Fruit fly (Drosophila melanogaster) whole organism, embryonic: ENCODE data around the gene MESR3.
A peak's percentile ranks its signal among the peaks of the same experiment; 100 is the strongest.

Source experiments
- Ada2b ChIP-seq: fragments of 200-800 bp; sonication (Bioruptor generic); IDR thresholded peaks from 2 replicates; pipeline ENCODE4 v1.3.6; 2022; ENCODE audit warnings: missing biosample characterization, missing genetic modification characterization
- Atf3 ChIP-seq: fragments of 200-800 bp; sonication (Bioruptor generic); optimal IDR thresholded peaks from 3 replicates; lab custom pipeline; 2016; ENCODE audit warnings: missing biosample characterization, missing genetic modification characterization
- C15 ChIP-seq: fragments of 200-800 bp; sonication (Bioruptor generic); IDR thresholded peaks from 3 replicates; pipeline ENCODE4 v1.3.6; 2022; ENCODE audit warnings: missing biosample characterization, missing genetic modification characterization
- CG10959 ChIP-seq: fragments of 200-800 bp; sonication (Bioruptor generic); IDR thresholded peaks from 2 replicates; pipeline ENCODE4 v1.3.6; 2022; ENCODE audit warnings: missing biosample characterization, missing genetic modification characterization
- CG12071 ChIP-seq: fragments of 200-800 bp; sonication (Bioruptor generic); optimal IDR thresholded peaks from 3 replicates; lab custom pipeline; 2018; ENCODE audit warnings: missing biosample characterization, mild to moderate bottlenecking, missing genetic modification characterization
- CG12219 ChIP-seq: fragments of 200-800 bp; sonication (Bioruptor generic); optimal IDR thresholded peaks from 3 replicates; lab custom pipeline; 2018; ENCODE audit warnings: missing biosample characterization, mild to moderate bottlenecking, missing genetic modification characterization
- CG12236 ChIP-seq: fragments of 200-800 bp; sonication (Bioruptor generic); optimal IDR thresholded peaks from 2 replicates; lab custom pipeline; 2016; ENCODE audit warnings: missing biosample characterization, missing genetic modification characterization
- CG1233 ChIP-seq: fragments of 200-800 bp; sonication (Bioruptor generic); optimal IDR thresholded peaks from 4 replicates; lab custom pipeline; 2018; ENCODE audit warnings: missing biosample characterization, mild to moderate bottlenecking, missing genetic modification characterization
- CG12391 ChIP-seq: fragments of 200-800 bp; sonication (Bioruptor generic); optimal IDR thresholded peaks from 3 replicates; lab custom pipeline; 2018; ENCODE audit warnings: missing biosample characterization, mild to moderate bottlenecking, missing genetic modification characterization, moderate library complexity
- CG12942 ChIP-seq: fragments of 200-800 bp; sonication (Bioruptor generic); optimal IDR thresholded peaks from 3 replicates; lab custom pipeline; 2016; ENCODE audit warnings: missing biosample characterization, missing genetic modification characterization
- CG14667 ChIP-seq: fragments of 200-800 bp; sonication (Bioruptor generic); IDR thresholded peaks from 2 replicates; pipeline ENCODE4 v1.3.6; 2022; ENCODE audit warnings: missing biosample characterization, missing genetic modification characterization
- CG2678 ChIP-seq: fragments of 200-800 bp; sonication (Bioruptor generic); optimal IDR thresholded peaks from 3 replicates; lab custom pipeline; 2019; ENCODE audit warnings: missing biosample characterization, mild to moderate bottlenecking, missing genetic modification characterization, moderate library complexity
- CG30403 ChIP-seq: fragments of 200-800 bp; sonication (Bioruptor generic); optimal IDR thresholded peaks from 3 replicates; lab custom pipeline; 2016; ENCODE audit warnings: missing biosample characterization, missing genetic modification characterization
- CG31365 ChIP-seq: fragments of 200-800 bp; sonication (Bioruptor generic); optimal IDR thresholded peaks from 2 replicates; lab custom pipeline; 2018; ENCODE audit warnings: missing biosample characterization, mild to moderate bottlenecking, missing genetic modification characterization
- CG3838 ChIP-seq: fragments of 200-800 bp; sonication (Bioruptor generic); optimal IDR thresholded peaks from 3 replicates; lab custom pipeline; 2016; ENCODE audit warnings: missing biosample characterization, missing genetic modification characterization
- CG7556 ChIP-seq: fragments of 200-800 bp; sonication (Bioruptor generic); optimal IDR thresholded peaks from 2 replicates; lab custom pipeline; 2017; ENCODE audit warnings: missing biosample characterization, mild to moderate bottlenecking, missing genetic modification characterization
- CG7928 ChIP-seq: fragments of 200-800 bp; sonication (Bioruptor generic); optimal IDR thresholded peaks from 2 replicates; lab custom pipeline; 2017; ENCODE audit warnings: missing biosample characterization, mild to moderate bottlenecking, missing genetic modification characterization
- CG8359 ChIP-seq: fragments of 200-800 bp; sonication (Bioruptor generic); optimal IDR thresholded peaks from 2 replicates; lab custom pipeline; 2017; ENCODE audit warnings: missing biosample characterization, mild to moderate bottlenecking, missing genetic modification characterization, borderline replicate concordance
- CG9797 ChIP-seq: fragments of 200-800 bp; sonication (Bioruptor generic); optimal IDR thresholded peaks from 3 replicates; lab custom pipeline; 2018; ENCODE audit warnings: missing biosample characterization, mild to moderate bottlenecking, missing genetic modification characterization
- CTCF ChIP-seq: fragments of 200-800 bp; sonication (Bioruptor generic); optimal IDR thresholded peaks from 2 replicates; lab custom pipeline; 2017; ENCODE audit warnings: missing biosample characterization, mild to moderate bottlenecking, missing genetic modification characterization, moderate library complexity
- CrebB ChIP-seq: fragments of 200-800 bp; sonication (Bioruptor generic); optimal IDR thresholded peaks from 3 replicates; lab custom pipeline; 2018; ENCODE audit warnings: missing biosample characterization, mild to moderate bottlenecking, missing genetic modification characterization
- D ChIP-seq, 2 experiments: fragments of 200-800 bp in 1 of 2; fragments of >200 bp in 1 of 2; sonication (Bioruptor generic) in 1 of 2; optimal IDR thresholded peaks; 2 replicates in 1 of 2; 3 replicates in 1 of 2; lab custom pipeline; 2017; ENCODE audit warnings: mild to moderate bottlenecking in 1 of 2, missing biosample characterization in 1 of 2, missing genetic modification characterization in 1 of 2, missing genetic modification reagents in 1 of 2
- MESR4 ChIP-seq: fragments of 200-800 bp; sonication (Bioruptor generic); optimal IDR thresholded peaks from 2 replicates; lab custom pipeline; 2018; ENCODE audit warnings: missing biosample characterization, mild to moderate bottlenecking, missing genetic modification characterization, moderate library complexity
- Med ChIP-seq: fragments of 200-800 bp; sonication (Bioruptor generic); peaks from one replicate; lab custom pipeline; 2016; ENCODE audit warnings: missing biosample characterization, missing genetic modification characterization, mild to moderate bottlenecking, inconsistent platforms, moderate library complexity
- Meics ChIP-seq: fragments of 200-800 bp; sonication (Bioruptor generic); optimal IDR thresholded peaks from 2 replicates; lab custom pipeline; 2017; ENCODE audit warnings: missing biosample characterization, mild to moderate bottlenecking, missing genetic modification characterization
- NC2α ChIP-seq: fragments of 200-800 bp; sonication (Bioruptor generic); optimal IDR thresholded peaks from 2 replicates; lab custom pipeline; 2016; ENCODE audit warnings: missing biosample characterization, missing genetic modification characterization
- PHDP ChIP-seq: fragments of 200-800 bp; sonication (Bioruptor generic); optimal IDR thresholded peaks from 3 replicates; lab custom pipeline; 2018; ENCODE audit warnings: missing biosample characterization, mild to moderate bottlenecking, missing genetic modification characterization, moderate library complexity
- Scr ChIP-seq: fragments of 200-800 bp; sonication (Bioruptor generic); IDR thresholded peaks from 2 replicates; pipeline ENCODE4 v1.3.6; 2022; ENCODE audit warnings: missing biosample characterization, missing genetic modification characterization; ENCODE audit not compliant: partially characterized antibody
- Taf1 ChIP-seq: fragments of 200-800 bp; sonication (Bioruptor generic); IDR thresholded peaks from 2 replicates; pipeline ENCODE4 v1.3.6; 2022; ENCODE audit warnings: missing biosample characterization, missing genetic modification characterization
- ato ChIP-seq: fragments of 200-800 bp; sonication (Bioruptor generic); IDR thresholded peaks from 2 replicates; pipeline ENCODE4 v1.3.6; 2022; ENCODE audit warnings: missing biosample characterization, missing genetic modification characterization; ENCODE audit not compliant: partially characterized antibody
- bsh ChIP-seq, 2 experiments: fragments of 200-800 bp; sonication (Bioruptor generic); optimal IDR thresholded peaks; 2 replicates each; lab custom pipeline; 2017 to 2018; ENCODE audit warnings: mild to moderate bottlenecking in 2 of 2, missing biosample characterization in 2 of 2, missing genetic modification characterization in 2 of 2, moderate library complexity in 1 of 2
- cas ChIP-seq: fragments of 200-800 bp; sonication (Bioruptor generic); IDR thresholded peaks from 2 replicates; pipeline ENCODE4 v1.3.6; 2022; ENCODE audit warnings: missing biosample characterization, missing genetic modification characterization
- chm ChIP-seq: fragments of 200-800 bp; sonication (Bioruptor generic); IDR thresholded peaks from 2 replicates; pipeline ENCODE4 v1.3.6; 2022; ENCODE audit warnings: missing biosample characterization, missing genetic modification characterization
- dm ChIP-seq: fragments of 200-800 bp; sonication (Bioruptor generic); optimal IDR thresholded peaks from 3 replicates; lab custom pipeline; 2016; ENCODE audit warnings: missing biosample characterization, missing genetic modification characterization
- ewg ChIP-seq: fragments of 200-800 bp; sonication (Bioruptor generic); optimal IDR thresholded peaks from 3 replicates; lab custom pipeline; 2017; ENCODE audit warnings: mild to moderate bottlenecking, missing biosample characterization, missing genetic modification reagents, missing genetic modification characterization
- gem ChIP-seq: fragments of 200-800 bp; sonication (Bioruptor generic); optimal IDR thresholded peaks from 2 replicates; lab custom pipeline; 2019; ENCODE audit warnings: missing biosample characterization, mild to moderate bottlenecking, missing genetic modification characterization, moderate library complexity
- oc ChIP-seq: fragments of 200-800 bp; sonication (Bioruptor generic); optimal IDR thresholded peaks from 2 replicates; lab custom pipeline; 2018; ENCODE audit warnings: missing biosample characterization, mild to moderate bottlenecking, missing genetic modification characterization, moderate library complexity
- pan ChIP-seq, 4 experiments: fragments of >200 bp in 3 of 4; fragments of 200-800 bp in 1 of 4; sonication (Bioruptor generic) in 1 of 4; optimal IDR thresholded peaks in 3 of 4; IDR thresholded peaks in 1 of 4; 2 replicates each; pipeline versions ENCODE4 v1.3.6 to Lab custom; 2017 to 2022; ENCODE audit warnings: missing biosample characterization in 2 of 4, missing genetic modification characterization in 2 of 4, mixed read lengths in 1 of 4
- pita ChIP-seq: fragments of 200-800 bp; sonication (Bioruptor generic); optimal IDR thresholded peaks from 2 replicates; lab custom pipeline; 2017; ENCODE audit warnings: missing biosample characterization, mild to moderate bottlenecking, missing genetic modification characterization
- ranshi ChIP-seq: fragments of 200-800 bp; sonication (Bioruptor generic); IDR thresholded peaks from 2 replicates; pipeline ENCODE4 v1.3.6; 2022; ENCODE audit warnings: missing biosample characterization, missing genetic modification characterization
- run ChIP-seq: fragments of 200-800 bp; sonication (Bioruptor generic); optimal IDR thresholded peaks from 3 replicates; lab custom pipeline; 2018; ENCODE audit warnings: missing biosample characterization, mild to moderate bottlenecking, missing genetic modification characterization
- salm ChIP-seq: fragments of 200-800 bp; sonication (Bioruptor generic); optimal IDR thresholded peaks from 2 replicates; lab custom pipeline; 2018; ENCODE audit warnings: missing biosample characterization, mild to moderate bottlenecking, missing genetic modification characterization
- slou ChIP-seq: fragments of 200-800 bp; sonication (Bioruptor generic); optimal IDR thresholded peaks from 3 replicates; lab custom pipeline; 2016; ENCODE audit warnings: missing biosample characterization, missing genetic modification characterization
- sob ChIP-seq: fragments of 200-800 bp; sonication (Bioruptor generic); IDR thresholded peaks from 2 replicates; pipeline ENCODE4 v1.3.6; 2022; ENCODE audit warnings: missing biosample characterization, missing genetic modification characterization
- tio ChIP-seq: fragments of 200-800 bp; sonication (Bioruptor generic); optimal IDR thresholded peaks from 2 replicates; lab custom pipeline; 2017; ENCODE audit warnings: missing biosample characterization, missing genetic modification characterization, inconsistent platforms
- ttk ChIP-seq: fragments of 200-800 bp; sonication (Bioruptor generic); IDR thresholded peaks from 2 replicates; pipeline ENCODE4 v2.1.2; 2022; ENCODE audit warnings: missing biosample characterization, missing genetic modification characterization
- zen ChIP-seq: fragments of 200-800 bp; sonication (Bioruptor generic); optimal IDR thresholded peaks from 3 replicates; lab custom pipeline; 2018; ENCODE audit warnings: missing biosample characterization, mild to moderate bottlenecking, missing genetic modification characterization, moderate library complexity
- zfh1 ChIP-seq: fragments of 200-800 bp; sonication (Bioruptor generic); IDR thresholded peaks from 3 replicates; pipeline ENCODE4 v1.3.6; 2022; ENCODE audit warnings: missing biosample characterization, missing genetic modification characterization

MESR3 gene

dm6 chr2L:18702721-18703488, 85.8 kb downstream of the MESR3 start, which contains the start of the genes CG10376 and CG10343 (continued):
- peak; percentile 92 for TF ChIP-seq CG9797 (GFP tag; lab: Kevin White, UChicago)
- TF ChIP-seq C15 (GFP tag; lab: Robert Waterston, UW): no peak; the same call in 2 of the 3 replicates
- no peak for TF ChIP-seq D (optimal IDR thresholded peaks at IDR 0.05; lab: Kevin White, UChicago)
- peak; percentile 83 for TF ChIP-seq D (GFP tag; optimal IDR thresholded peaks at IDR 0.05; lab: Kevin White, UChicago)
- TF ChIP-seq chm: 0 out of 2 replicates have a peak, but pooled peaks have one; percentile 26
- TF ChIP-seq ewg (GFP tag; lab: Kevin White, UChicago): peak; percentile 79
- peak in 1 of 2 experiments; percentile 85 for TF ChIP-seq bsh (GFP tag; optimal IDR thresholded peaks at IDR 0.05; lab: Kevin White, UChicago)
- no peak for TF ChIP-seq CG12236 (GFP tag; lab: Kevin White, UChicago)
- TF ChIP-seq CG12071 (GFP tag; lab: Kevin White, UChicago): no peak
- peak; percentile 97 for TF ChIP-seq gem (tag; lab: Kevin White, UChicago)
- peak; percentile 51 for TF ChIP-seq CrebB (tag; lab: Kevin White, UChicago)
- peak; percentile 66 for TF ChIP-seq cas
- TF ChIP-seq CG12391 (tag; lab: Kevin White, UChicago): peak; percentile 96
- peak; percentile 83; the same call in 1 of the 2 replicates for TF ChIP-seq ranshi (GFP tag; lab: Robert Waterston, UW)
- TF ChIP-seq pita (GFP tag; lab: Kevin White, UChicago): no peak
- peak; percentile 70 for TF ChIP-seq salm
- no peak for TF ChIP-seq CG31365
- peak; percentile 89 for TF ChIP-seq Med (GFP tag; lab: Kevin White, UChicago)
- peak; percentile 51 for TF ChIP-seq Atf3 (GFP tag; lab: Kevin White, UChicago)
- TF ChIP-seq CG14667 (GFP tag; lab: Robert Waterston, UW): peak; percentile 81
- TF ChIP-seq CG3838 (GFP tag; lab: Kevin White, UChicago): peak; percentile 60
- peak; percentile 86 for TF ChIP-seq Meics (GFP tag; lab: Kevin White, UChicago)
- TF ChIP-seq run (tag; lab: Kevin White, UChicago): peak; percentile 66
- TF ChIP-seq sob (GFP tag; lab: Robert Waterston, UW): peak; percentile 89
- no peak for TF ChIP-seq NC2α (GFP tag; lab: Kevin White, UChicago)
- peak; percentile 90 for TF ChIP-seq zen (tag; lab: Kevin White, UChicago)
- TF ChIP-seq pan (optimal IDR thresholded peaks at IDR 0.05; lab: Kevin White, UChicago): no peak
- TF ChIP-seq pan (GFP tag; optimal IDR thresholded peaks at IDR 0.05 in 1 of 2, IDR thresholded peaks at IDR 0.05 in 1 of 2): peak in 1 of 2 experiments; percentile 83
- TF ChIP-seq CTCF: peak; percentile 24
- no peak for TF ChIP-seq oc
- peak; percentile 84 for TF ChIP-seq ttk (GFP tag; lab: Robert Waterston, UW)
- peak; percentile 89 for TF ChIP-seq PHDP
- peak; percentile 82 for TF ChIP-seq CG1233 (GFP tag; lab: Kevin White, UChicago)
- TF ChIP-seq CG2678: peak; percentile 94
- TF ChIP-seq CG8359 (GFP tag; lab: Kevin White, UChicago): peak; percentile 42
- peak; percentile 75 for TF ChIP-seq Ada2b (GFP tag; lab: Robert Waterston, UW)
- TF ChIP-seq ato (GFP tag; lab: Robert Waterston, UW): peak; percentile 58
- TF ChIP-seq dm (GFP tag; lab: Kevin White, UChicago): peak; percentile 21
- TF ChIP-seq CG12219 (GFP tag; lab: Kevin White, UChicago): peak; percentile 4
- TF ChIP-seq zfh1: peak; percentile 76
- peak; percentile 65 for TF ChIP-seq MESR4
- peak; percentile 83 for TF ChIP-seq CG12942 (GFP tag; lab: Kevin White, UChicago)
- TF ChIP-seq Scr: 0 out of 2 replicates have a peak, but pooled peaks have one; percentile 16
- TF ChIP-seq Taf1 (GFP tag; lab: Robert Waterston, UW): peak; percentile 62
- TF ChIP-seq tio: peak; percentile 89
- peak; percentile 48; the same call in 1 of the 2 replicates for TF ChIP-seq CG10959 (GFP tag; lab: Robert Waterston, UW)
- TF ChIP-seq CG30403: peak; percentile 94
- peak; percentile 50 for TF ChIP-seq CG7928 (GFP tag; lab: Kevin White, UChicago)
- peak; percentile 85 for TF ChIP-seq CG7556 (GFP tag; lab: Kevin White, UChicago)
- peak; percentile 81 for TF ChIP-seq slou (GFP tag; lab: Kevin White, UChicago)
